Fruit fly (Drosophila melanogaster): ENCODE results near the gene CG43133.

Gene CG43133

dm6 chrX:18125520-18125919, 4.5 kb downstream of the CG43133 start (continued):
- TF ChIP-seq CG31441 (GFP tag; IDR thresholded peaks at IDR 0.05) (no peak), ttk (GFP tag; IDR thresholded peaks at IDR 0.05) (no peak), E2f1 (GFP tag; IDR thresholded peaks at IDR 0.05) (no peak), CG12391 (tag; optimal IDR thresholded peaks at IDR 0.05) (peak; percentile 33), Awh (GFP tag; IDR thresholded peaks at IDR 0.05) (no peak), grn (GFP tag; optimal IDR thresholded peaks at IDR 0.05) (no peak), bowl (GFP tag; IDR thresholded peaks at IDR 0.05) (no peak), CG10431 (GFP tag; optimal IDR thresholded peaks at IDR 0.05) (no peak), D19B (GFP tag; optimal IDR thresholded peaks at IDR 0.05) (peak; percentile 8), insv (GFP tag; optimal IDR thresholded peaks at IDR 0.05) (no peak), CG34376 (GFP tag; optimal IDR thresholded peaks at IDR 0.05) (peak; percentile 56), nerfin-2 (GFP tag; IDR thresholded peaks at IDR 0.05; ENCODE audit: partially characterized antibody) (no peak), gro (GFP tag; optimal IDR thresholded peaks at IDR 0.05) (no peak), CG30403 (GFP tag; optimal IDR thresholded peaks at IDR 0.05) (peak; percentile 38), cad (GFP tag; optimal IDR thresholded peaks at IDR 0.05) (no peak), ara (GFP tag; IDR thresholded peaks at IDR 0.05) (no peak), CG9817 (tag; optimal IDR thresholded peaks at IDR 0.05) (no peak), CG7556 (GFP tag; optimal IDR thresholded peaks at IDR 0.05) (peak; percentile 74)

- peak; percentile 86 for TF ChIP-seq CG10274 (GFP tag; optimal IDR thresholded peaks at IDR 0.05)
- peak; percentile 42 for TF ChIP-seq CG10543 (GFP tag; optimal IDR thresholded peaks at IDR 0.05)
- peak; percentile 39 for TF ChIP-seq sd (tag; optimal IDR thresholded peaks at IDR 0.05)
- no peak for TF ChIP-seq CG8924 (tag; optimal IDR thresholded peaks at IDR 0.05)
- peak; percentile 81 for TF ChIP-seq CG12769 (tag; optimal IDR thresholded peaks at IDR 0.05)
- no peak for TF ChIP-seq schlank (tag; optimal IDR thresholded peaks at IDR 0.05)
These were observed 11.5 kb downstream of the CG43133 start for dm6 chrX:18118519-18118918.

dm6 chrX:18116811-18117383, 13.1 kb downstream of the CG43133 start, which contains the start of gene wupA:
wupA (minus strand) TSS chrX:18116922.
- TF ChIP-seq sr (GFP tag; IDR thresholded peaks at IDR 0.05) (peak; percentile 95), Rx (GFP tag; IDR thresholded peaks at IDR 0.05) (no peak), dysf (GFP tag; IDR thresholded peaks at IDR 0.05) (no peak), kni (GFP tag; optimal IDR thresholded peaks at IDR 0.05) (no peak), Med (GFP tag) (peak; percentile 76), nau (GFP tag; optimal IDR thresholded peaks at IDR 0.05) (peak; percentile 61), so (GFP tag; IDR thresholded peaks at IDR 0.05) (peak; percentile 70; the same call in 2 of the 3 replicates), Dbx (GFP tag; IDR thresholded peaks at IDR 0.05) (0 out of 3 replicates have a peak, but pooled peaks have one; percentile 18), Pdp1 (GFP tag; optimal IDR thresholded peaks at IDR 0.05) (peak in 1 of 2 experiments; percentile 21), sd (tag; optimal IDR thresholded peaks at IDR 0.05) (peak; percentile 43), CG10543 (GFP tag; optimal IDR thresholded peaks at IDR 0.05) (peak; percentile 41), bsh (GFP tag; optimal IDR thresholded peaks at IDR 0.05) (no peak), ttk (GFP tag; IDR thresholded peaks at IDR 0.05) (no peak), CG4730 (GFP tag; IDR thresholded peaks at IDR 0.05) (no peak), dimm (GFP tag; IDR thresholded peaks at IDR 0.05) (no peak), CG16813 (GFP tag; IDR thresholded peaks at IDR 0.05; ENCODE audit: partially characterized antibody) (no peak), CG34376 (GFP tag; optimal IDR thresholded peaks at IDR 0.05) (no peak), otp (GFP tag; IDR thresholded peaks at IDR 0.05) (no peak), ftz-f1 (GFP tag; optimal IDR thresholded peaks at IDR 0.05) (peak; percentile 40), Camta (GFP tag; optimal IDR thresholded peaks at IDR 0.05) (no peak), CkIIα-i1 (GFP tag; IDR thresholded peaks at IDR 0.05) (no peak), Meics (GFP tag; optimal IDR thresholded peaks at IDR 0.05) (no peak), dpn (GFP tag; optimal IDR thresholded peaks at IDR 0.05) (no peak), H2.0 (GFP tag; IDR thresholded peaks at IDR 0.05) (no peak), mirr (GFP tag; optimal IDR thresholded peaks at IDR 0.05) (no peak), CG2199 (GFP tag; IDR thresholded peaks at IDR 0.05) (no peak), chinmo (GFP tag; IDR thresholded peaks at IDR 0.05; ENCODE audit: partially characterized antibody) (0 out of 4 replicates have a peak, but pooled peaks have one; percentile 19), Deaf1 (tag; optimal IDR thresholded peaks at IDR 0.05) (peak; percentile 97)
